Fruit fly (Drosophila melanogaster) whole organism, embryonic: ENCODE results near the gene CG1764.

ENCODE experiments used
- BtbVII ChIP-seq: fragments of 200-800 bp; sonication (Bioruptor generic); optimal IDR thresholded peaks from 3 replicates; lab custom pipeline; 2017; ENCODE audit warnings: missing biosample characterization, mild to moderate bottlenecking, missing genetic modification characterization
- CG10209 ChIP-seq: fragments of 200-800 bp; sonication (Bioruptor generic); optimal IDR thresholded peaks from 3 replicates; lab custom pipeline; 2017; ENCODE audit warnings: missing biosample characterization, mild to moderate bottlenecking, missing genetic modification characterization, missing genetic modification reagents
- CG10274 ChIP-seq: fragments of 200-800 bp; sonication (Bioruptor generic); optimal IDR thresholded peaks from 3 replicates; lab custom pipeline; 2017; ENCODE audit warnings: missing biosample characterization, mild to moderate bottlenecking, missing genetic modification characterization
- CG10543 ChIP-seq: fragments of 200-800 bp; sonication (Bioruptor generic); optimal IDR thresholded peaks from 3 replicates; lab custom pipeline; 2017; ENCODE audit warnings: missing biosample characterization, mild to moderate bottlenecking, missing genetic modification characterization, moderate library complexity
- CG10979 ChIP-seq: fragments of 200-800 bp; sonication (Bioruptor generic); optimal IDR thresholded peaks from 2 replicates; lab custom pipeline; 2018; ENCODE audit warnings: missing biosample characterization, mild to moderate bottlenecking, missing genetic modification characterization, moderate library complexity
- CG12155 ChIP-seq: fragments of 200-800 bp; sonication (Bioruptor generic); optimal IDR thresholded peaks from 3 replicates; lab custom pipeline; 2016; ENCODE audit warnings: missing biosample characterization, missing genetic modification characterization
- CG12769 ChIP-seq: fragments of 200-800 bp; sonication (Bioruptor generic); optimal IDR thresholded peaks from 2 replicates; lab custom pipeline; 2019; ENCODE audit warnings: missing biosample characterization, mild to moderate bottlenecking, missing genetic modification characterization, moderate library complexity
- CG13775 ChIP-seq: fragments of 200-800 bp; sonication (Bioruptor generic); optimal IDR thresholded peaks from 3 replicates; lab custom pipeline; 2017; ENCODE audit warnings: missing biosample characterization, mild to moderate bottlenecking, missing genetic modification characterization
- CG15011 ChIP-seq: fragments of 200-800 bp; sonication (Bioruptor generic); optimal IDR thresholded peaks from 3 replicates; lab custom pipeline; 2018; ENCODE audit warnings: missing biosample characterization, mild to moderate bottlenecking, missing genetic modification characterization
- CG1602 ChIP-seq: fragments of 200-800 bp; sonication (Bioruptor generic); optimal IDR thresholded peaks from 3 replicates; lab custom pipeline; 2016; ENCODE audit warnings: missing biosample characterization, missing genetic modification characterization
- CG16815 ChIP-seq: fragments of 200-800 bp; sonication (Bioruptor generic); optimal IDR thresholded peaks from 3 replicates; lab custom pipeline; 2017; ENCODE audit warnings: missing biosample characterization, mild to moderate bottlenecking, missing genetic modification characterization
- CG16863 ChIP-seq: fragments of 200-800 bp; sonication (Bioruptor generic); optimal IDR thresholded peaks from 3 replicates; lab custom pipeline; 2016; ENCODE audit warnings: missing biosample characterization, missing genetic modification characterization
- CG17385 ChIP-seq: fragments of 200-800 bp; sonication (Bioruptor generic); optimal IDR thresholded peaks from 3 replicates; lab custom pipeline; 2018; ENCODE audit warnings: missing biosample characterization, mild to moderate bottlenecking, missing genetic modification characterization
- CG18764 ChIP-seq: fragments of 200-800 bp; sonication (Bioruptor generic); optimal IDR thresholded peaks from 3 replicates; lab custom pipeline; 2016; ENCODE audit warnings: missing biosample characterization, missing genetic modification characterization
- CG31365 ChIP-seq: fragments of 200-800 bp; sonication (Bioruptor generic); optimal IDR thresholded peaks from 2 replicates; lab custom pipeline; 2018; ENCODE audit warnings: missing biosample characterization, mild to moderate bottlenecking, missing genetic modification characterization
- CG32767 ChIP-seq: fragments of 200-800 bp; sonication (Bioruptor generic); IDR thresholded peaks from 2 replicates; pipeline ENCODE4 v1.3.6; 2022; ENCODE audit warnings: missing biosample characterization, missing genetic modification characterization
- CG34422 ChIP-seq: fragments of 200-800 bp; sonication (Bioruptor generic); IDR thresholded peaks from 3 replicates; pipeline ENCODE4 v1.3.6; 2022; ENCODE audit warnings: missing biosample characterization, missing genetic modification characterization
- CG42726 ChIP-seq: fragments of 200-800 bp; sonication (Bioruptor generic); IDR thresholded peaks from 2 replicates; pipeline ENCODE4 v1.3.6; 2022; ENCODE audit warnings: missing biosample characterization, missing genetic modification characterization; ENCODE audit not compliant: partially characterized antibody
- CG4424 ChIP-seq: fragments of 200-800 bp; sonication (Bioruptor generic); optimal IDR thresholded peaks from 3 replicates; lab custom pipeline; 2016; ENCODE audit warnings: missing biosample characterization, missing genetic modification characterization
- CG7556 ChIP-seq: fragments of 200-800 bp; sonication (Bioruptor generic); optimal IDR thresholded peaks from 2 replicates; lab custom pipeline; 2017; ENCODE audit warnings: missing biosample characterization, mild to moderate bottlenecking, missing genetic modification characterization
- CG8924 ChIP-seq: fragments of 200-800 bp; optimal IDR thresholded peaks from 3 replicates; lab custom pipeline; 2019; ENCODE audit warnings: missing biosample characterization, mild to moderate bottlenecking, missing genetic modification characterization, moderate library complexity
- CG9932 ChIP-seq: fragments of 200-800 bp; sonication (Bioruptor generic); IDR thresholded peaks from 2 replicates; pipeline ENCODE4 v1.3.6; 2022; ENCODE audit warnings: missing biosample characterization, missing genetic modification characterization
- Dbx ChIP-seq: fragments of 200-800 bp; sonication (Bioruptor generic); IDR thresholded peaks from 3 replicates; pipeline ENCODE4 v1.3.6; 2022; ENCODE audit warnings: missing biosample characterization, missing genetic modification characterization
- Fer3 ChIP-seq: fragments of 200-800 bp; sonication (Bioruptor generic); optimal IDR thresholded peaks from 2 replicates; lab custom pipeline; 2018; ENCODE audit warnings: missing biosample characterization, mild to moderate bottlenecking, missing genetic modification characterization, moderate library complexity
- Jarid2 ChIP-seq: fragments of 200-800 bp; sonication (Bioruptor generic); optimal IDR thresholded peaks from 3 replicates; lab custom pipeline; 2017; ENCODE audit warnings: mild to moderate bottlenecking, missing biosample characterization, missing genetic modification reagents, missing genetic modification characterization
- Mad ChIP-seq: fragments of 200-800 bp; sonication (Bioruptor generic); optimal IDR thresholded peaks from 2 replicates; lab custom pipeline; 2016; ENCODE audit warnings: missing biosample characterization, missing genetic modification characterization
- Oli ChIP-seq: fragments of 200-800 bp; sonication (Bioruptor generic); optimal IDR thresholded peaks from 2 replicates; lab custom pipeline; 2018; ENCODE audit warnings: missing biosample characterization, mild to moderate bottlenecking, missing genetic modification characterization, moderate library complexity
- Ptx1 ChIP-seq: fragments of 200-800 bp; sonication (Bioruptor generic); IDR thresholded peaks from 2 replicates; pipeline ENCODE4 v1.3.6; 2022; ENCODE audit warnings: missing biosample characterization, missing genetic modification characterization
- Rfx ChIP-seq: fragments of 200-800 bp; sonication (Bioruptor generic); IDR thresholded peaks from 2 replicates; pipeline ENCODE4 v1.3.6; 2022; ENCODE audit warnings: missing biosample characterization, missing genetic modification characterization
- Six4 ChIP-seq: fragments of 200-800 bp; sonication (Bioruptor generic); optimal IDR thresholded peaks from 2 replicates; lab custom pipeline; 2016; ENCODE audit warnings: missing biosample characterization, missing genetic modification characterization
- Spps ChIP-seq: fragments of 200-800 bp; sonication (Bioruptor generic); optimal IDR thresholded peaks from 2 replicates; lab custom pipeline; 2018; ENCODE audit warnings: missing biosample characterization, mild to moderate bottlenecking, missing genetic modification characterization
- chinmo ChIP-seq: fragments of 200-800 bp; sonication (Bioruptor generic); IDR thresholded peaks from 4 replicates; pipeline ENCODE4 v1.3.6; 2022; ENCODE audit warnings: missing biosample characterization, missing genetic modification characterization; ENCODE audit not compliant: partially characterized antibody
- cwo ChIP-seq: fragments of 200-800 bp; sonication (Bioruptor generic); optimal IDR thresholded peaks from 3 replicates; lab custom pipeline; 2017; ENCODE audit warnings: missing biosample characterization, missing genetic modification characterization, mild to moderate bottlenecking, moderate library complexity, missing genetic modification reagents
- grau ChIP-seq: fragments of 200-800 bp; optimal IDR thresholded peaks from 3 replicates; lab custom pipeline; 2019; ENCODE audit warnings: missing biosample characterization, mild to moderate bottlenecking, missing genetic modification characterization, moderate library complexity
- ind ChIP-seq: fragments of 200-800 bp; sonication (Bioruptor generic); optimal IDR thresholded peaks from 3 replicates; lab custom pipeline; 2016; ENCODE audit warnings: missing biosample characterization, missing genetic modification characterization
- knrl ChIP-seq: fragments of 200-800 bp; sonication (Bioruptor generic); IDR thresholded peaks from 3 replicates; pipeline ENCODE4 v1.3.6; 2022; ENCODE audit warnings: missing biosample characterization, missing genetic modification characterization; ENCODE audit not compliant: partially characterized antibody
- lilli ChIP-seq: fragments of 200-800 bp; sonication (Bioruptor generic); optimal IDR thresholded peaks from 3 replicates; lab custom pipeline; 2016; ENCODE audit warnings: missing biosample characterization, missing genetic modification characterization
- lola ChIP-seq, 3 experiments: fragments of >200 bp in 2 of 3; fragments of 200-800 bp in 1 of 3; sonication (Bioruptor generic) in 1 of 3; optimal IDR thresholded peaks; 2 replicates each; lab custom pipeline; 2017 to 2019; ENCODE audit warnings: missing biosample characterization in 3 of 3, missing genetic modification characterization in 3 of 3, mild to moderate bottlenecking in 1 of 3, moderate library complexity in 1 of 3
- nmo ChIP-seq: fragments of 200-800 bp; sonication (Bioruptor generic); optimal IDR thresholded peaks from 2 replicates; lab custom pipeline; 2018; ENCODE audit warnings: missing biosample characterization, mild to moderate bottlenecking, missing genetic modification characterization, moderate library complexity
- otp ChIP-seq: fragments of 200-800 bp; sonication (Bioruptor generic); IDR thresholded peaks from 3 replicates; pipeline ENCODE4, ENCODE4 v1.3.6; 2022; ENCODE audit warnings: missing biosample characterization, missing genetic modification characterization
- pros ChIP-seq: fragments of 200-800 bp; sonication (Bioruptor generic); optimal IDR thresholded peaks from 3 replicates; lab custom pipeline; 2019; ENCODE audit warnings: missing biosample characterization, mild to moderate bottlenecking, missing genetic modification characterization, moderate library complexity
- sc ChIP-seq, 3 experiments: fragments of >200 bp in 2 of 3; fragments of 200-800 bp in 1 of 3; sonication (Bioruptor generic) in 1 of 3; optimal IDR thresholded peaks; 2 replicates in 2 of 3; 3 replicates in 1 of 3; lab custom pipeline; 2017; ENCODE audit warnings: mild to moderate bottlenecking in 1 of 3, missing biosample characterization in 1 of 3, missing genetic modification characterization in 1 of 3, missing genetic modification reagents in 1 of 3
- so ChIP-seq: fragments of 200-800 bp; sonication (Bioruptor generic); IDR thresholded peaks from 3 replicates; pipeline ENCODE4 v1.3.6; 2022; ENCODE audit warnings: missing biosample characterization, missing genetic modification characterization
- sqz ChIP-seq: fragments of 200-800 bp; sonication (Bioruptor generic); optimal IDR thresholded peaks from 3 replicates; lab custom pipeline; 2018; ENCODE audit warnings: missing biosample characterization, mild to moderate bottlenecking, missing genetic modification characterization
- tio ChIP-seq: fragments of 200-800 bp; sonication (Bioruptor generic); optimal IDR thresholded peaks from 2 replicates; lab custom pipeline; 2017; ENCODE audit warnings: missing biosample characterization, missing genetic modification characterization, inconsistent platforms
- wdn ChIP-seq: fragments of 200-800 bp; sonication (Bioruptor generic); IDR thresholded peaks from 2 replicates; pipeline ENCODE4 v1.3.6; 2022; ENCODE audit warnings: missing biosample characterization, missing genetic modification characterization

CG1764 gene

DNA sequence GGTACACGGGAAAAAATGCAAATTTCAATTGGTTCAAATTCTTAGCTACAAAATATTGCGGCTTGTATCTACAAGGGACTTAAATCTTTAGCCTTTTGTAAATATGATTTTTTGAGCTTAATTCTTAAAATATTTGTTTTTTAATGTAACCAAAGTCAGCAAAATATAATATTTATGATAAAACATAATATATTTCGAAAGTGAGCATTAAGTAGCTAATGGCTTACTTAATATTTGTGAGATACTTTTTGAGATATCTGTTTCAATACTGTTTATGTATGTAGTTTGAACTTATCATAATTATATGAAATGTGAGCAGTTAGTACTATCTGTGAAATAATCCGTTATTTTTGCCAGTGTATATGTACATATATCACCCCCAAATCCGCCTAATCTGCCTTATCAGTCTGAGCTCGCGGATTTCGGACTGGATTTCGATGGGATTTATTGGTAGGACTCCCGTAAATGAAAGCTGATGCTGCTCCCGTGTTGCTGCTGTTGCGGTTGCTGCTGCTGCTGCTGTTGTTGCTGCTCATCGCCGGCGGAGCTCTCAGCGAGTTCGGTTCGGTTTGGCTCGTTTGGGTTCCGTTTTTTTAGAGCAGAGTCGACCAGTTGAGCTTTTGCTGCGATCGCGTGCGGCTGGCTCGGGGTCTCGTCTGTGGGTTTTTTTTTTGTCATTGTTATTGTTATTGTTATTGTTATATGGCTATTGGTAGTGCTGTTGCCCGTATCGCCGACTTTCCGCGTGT, 18.7 kb upstream of the CG1764 start (continued):
- peak; percentile 37 for TF ChIP-seq CG9932 (GFP tag; lab: Robert Waterston, UW)
- peak; percentile 70 for TF ChIP-seq CG12769
- no peak for TF ChIP-seq CG34422
- TF ChIP-seq Jarid2 (GFP tag; lab: Kevin White, UChicago): peak; percentile 22
- TF ChIP-seq CG10209 (GFP tag; lab: Kevin White, UChicago): peak; percentile 8
- TF ChIP-seq CG31365 (tag; lab: Kevin White, UChicago): no peak
- no peak for TF ChIP-seq CG16863 (GFP tag; lab: Kevin White, UChicago)
- no peak for TF ChIP-seq Spps
- peak; percentile 24 for TF ChIP-seq CG16815 (GFP tag; lab: Kevin White, UChicago)
- peak; percentile 66 for TF ChIP-seq grau (tag; lab: Kevin White, UChicago)
- TF ChIP-seq BtbVII (GFP tag; lab: Kevin White, UChicago): peak; percentile 54
- TF ChIP-seq CG8924 (tag; lab: Kevin White, UChicago): peak; percentile 25
- TF ChIP-seq Six4 (GFP tag; lab: Kevin White, UChicago): no peak
- TF ChIP-seq CG18764 (GFP tag; lab: Kevin White, UChicago): no peak
- no peak for TF ChIP-seq Ptx1 (GFP tag; lab: Robert Waterston, UW)
- peak; percentile 37 for TF ChIP-seq ind (GFP tag; lab: Kevin White, UChicago)
- no peak for TF ChIP-seq lilli (GFP tag; lab: Kevin White, UChicago)
- peak; percentile 15 for TF ChIP-seq Fer3
- peak; percentile 15 for TF ChIP-seq CG15011 (GFP tag; lab: Kevin White, UChicago)
- TF ChIP-seq wdn: peak; percentile 29; the same call in 1 of the 2 replicates
- TF ChIP-seq pros (GFP tag; lab: Kevin White, UChicago): no peak
- TF ChIP-seq chinmo (GFP tag; lab: Robert Waterston, UW): 0 out of 4 replicates have a peak, but pooled peaks have one; percentile 70
- peak; percentile 46 for TF ChIP-seq cwo (GFP tag; lab: Kevin White, UChicago)
- 0 out of 3 replicates have a peak, but pooled peaks have one; percentile 11 for TF ChIP-seq so (GFP tag; lab: Robert Waterston, UW)
- TF ChIP-seq CG32767 (GFP tag; lab: Robert Waterston, UW): no peak
- TF ChIP-seq Oli (tag; lab: Kevin White, UChicago): peak; percentile 32
- peak; percentile 5 for TF ChIP-seq CG10979 (tag; lab: Kevin White, UChicago)
- peak; percentile 39 for TF ChIP-seq sqz (GFP tag; lab: Kevin White, UChicago)
- peak; percentile 61 for TF ChIP-seq tio
- peak; percentile 45 for TF ChIP-seq CG13775 (GFP tag; lab: Kevin White, UChicago)
- peak; percentile 0 for TF ChIP-seq CG1602 (GFP tag; lab: Kevin White, UChicago)
- TF ChIP-seq CG10274 (GFP tag; lab: Kevin White, UChicago): no peak
- TF ChIP-seq CG17385 (GFP tag; lab: Kevin White, UChicago): peak; percentile 27
- no peak for TF ChIP-seq knrl
- TF ChIP-seq CG7556 (GFP tag; lab: Kevin White, UChicago): peak; percentile 59
- TF ChIP-seq Rfx (GFP tag; lab: Robert Waterston, UW): peak; percentile 37; the same call in 1 of the 2 replicates
- no peak for TF ChIP-seq Mad (GFP tag; lab: Kevin White, UChicago)
- peak; percentile 22 for TF ChIP-seq CG12155 (GFP tag; lab: Kevin White, UChicago)
- peak; percentile 29 for TF ChIP-seq nmo (GFP tag; lab: Kevin White, UChicago)
- TF ChIP-seq sc (optimal IDR thresholded peaks at IDR 0.05; lab: Kevin White, UChicago): no peak
- TF ChIP-seq sc (GFP tag; optimal IDR thresholded peaks at IDR 0.05; lab: Kevin White, UChicago): no peak
- 0 out of 2 replicates have a peak, but pooled peaks have one; percentile 29 for TF ChIP-seq CG42726
- TF ChIP-seq CG4424 (GFP tag; lab: Kevin White, UChicago): peak; percentile 15
- TF ChIP-seq CG10543 (GFP tag; lab: Kevin White, UChicago): peak; percentile 56
- TF ChIP-seq lola (GFP tag; optimal IDR thresholded peaks at IDR 0.05; lab: Kevin White, UChicago): no peak
- peak; percentile 33; the same call in 1 of the 3 replicates for TF ChIP-seq Dbx (GFP tag; lab: Robert Waterston, UW)
- TF ChIP-seq otp (GFP tag; lab: Robert Waterston, UW): no peak
- TF ChIP-seq, all 482 proteins: peak for 99
